Fruit fly (Drosophila melanogaster) whole organism, pupa: ENCODE data around the gene Gr10b.

Experiments
- CG17806 ChIP-seq: fragments of 200-800 bp; sonication (Bioruptor generic); optimal IDR thresholded peaks from 2 replicates; lab custom pipeline; 2018; ENCODE audit warnings: missing biosample characterization, mild to moderate bottlenecking, missing genetic modification characterization, moderate library complexity
- CG8159 ChIP-seq: fragments of 200-800 bp; sonication (Bioruptor generic); optimal IDR thresholded peaks from 3 replicates; lab custom pipeline; 2018; ENCODE audit warnings: missing biosample characterization, mild to moderate bottlenecking, missing genetic modification characterization, moderate library complexity
- rn ChIP-seq: fragments of 200-800 bp; sonication (Bioruptor generic); IDR thresholded peaks from 2 replicates; pipeline ENCODE4 v1.3.6; 2022; ENCODE audit warnings: missing biosample characterization, missing genetic modification characterization

- TF ChIP-seq rn (GFP tag; lab: Robert Waterston, UW), result no peak
- no peak for TF ChIP-seq CG8159 (tag; lab: Kevin White, UChicago)
- TF ChIP-seq CG17806, result no peak
Measured at dm6 chrX:11385498-11385897, 27.5 kb downstream of the Gr10b start.
